Worm (Caenorhabditis elegans) whole organism, midembryonic: ENCODE measurements around the gene C07G2.5.

Source experiments
- T22C8.4 ChIP-seq: fragments of 200-800 bp; sonication (Bioruptor generic); IDR thresholded peaks from 2 replicates; pipeline ENCODE4 v1.3.6; 2022; ENCODE audit warnings: missing genetic modification characterization, missing compliant biosample characterization
- cog-1 ChIP-seq: sonication (generic microtip); optimal IDR thresholded peaks from 2 replicates; lab custom pipeline; 2016; ENCODE audit warnings: missing genetic modification characterization, missing compliant biosample characterization
- klf-2 ChIP-seq: fragments of 200-800 bp; sonication (Bioruptor generic); conservative IDR thresholded peaks from 2 replicates; pipeline ENCODE4 v1.3.6; 2022; ENCODE audit warnings: missing genetic modification reagents, missing genetic modification characterization, missing compliant biosample characterization
- med-1 ChIP-seq: sonication (generic microtip); optimal IDR thresholded peaks from 2 replicates; lab custom pipeline; 2017; ENCODE audit warnings: missing genetic modification characterization, mild to moderate bottlenecking, missing compliant biosample characterization, antibody characterized with exemption, missing genetic modification reagents; ENCODE audit not compliant: insufficient read depth
- tab-1 ChIP-seq: fragments of 200-800 bp; sonication (Bioruptor generic); IDR thresholded peaks from 2 replicates; pipeline ENCODE4 v1.3.6; 2022; ENCODE audit warnings: missing genetic modification characterization, missing compliant biosample characterization

ce11 chrIII:4470793-4471192, 28.0 kb downstream of the C07G2.5 start:
- TF ChIP-seq tab-1 (GFP tag; lab: Robert Waterston, UW) (peak; percentile 97), klf-2 (peak; percentile 91), cog-1 (peak; percentile 81), T22C8.4 (GFP tag; lab: Robert Waterston, UW) (peak; percentile 94), med-1 (GFP tag; lab: Kevin White, UChicago) (peak; percentile 78)
